Fruit fly (Drosophila melanogaster): ENCODE measurements around the gene lsn.
A peak's percentile ranks its signal among the peaks of the same experiment; 100 is the strongest.

DNA sequence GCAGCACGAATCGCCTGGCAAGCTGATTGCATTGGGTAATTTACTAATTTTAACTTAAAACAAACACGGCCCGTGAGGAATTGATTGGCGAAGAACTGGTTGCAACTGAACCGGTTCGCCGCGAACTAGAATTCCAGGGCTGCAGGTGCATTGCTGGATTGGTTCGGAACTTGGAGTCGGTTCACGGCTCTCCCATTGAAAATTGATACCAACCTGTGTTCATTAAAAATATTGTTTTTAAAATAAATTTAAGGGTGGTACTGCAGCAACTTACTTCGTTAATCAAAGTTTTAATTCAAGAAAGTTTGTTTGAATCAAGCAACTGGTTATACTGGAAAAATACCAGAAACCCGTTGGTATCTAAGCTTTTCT, 42.4 kb upstream of the lsn start, which contains the start of gene CASK:
- TF ChIP-seq crp (GFP tag; optimal IDR thresholded peaks at IDR 0.05), result no peak
- TF ChIP-seq nerfin-1 (tag; optimal IDR thresholded peaks at IDR 0.05), result no peak
- TF ChIP-seq zf30C (GFP tag; optimal IDR thresholded peaks at IDR 0.05), result no peak
- peak; percentile 57 for TF ChIP-seq Ets97D (GFP tag; optimal IDR thresholded peaks at IDR 0.05)
- no peak for TF ChIP-seq ham (GFP tag; IDR thresholded peaks at IDR 0.05)
- no peak for TF ChIP-seq ato (GFP tag; IDR thresholded peaks at IDR 0.05; ENCODE audit: partially characterized antibody)
